Worm (Caenorhabditis elegans): ENCODE measurements around the gene Y39A1A.17.

DNA sequence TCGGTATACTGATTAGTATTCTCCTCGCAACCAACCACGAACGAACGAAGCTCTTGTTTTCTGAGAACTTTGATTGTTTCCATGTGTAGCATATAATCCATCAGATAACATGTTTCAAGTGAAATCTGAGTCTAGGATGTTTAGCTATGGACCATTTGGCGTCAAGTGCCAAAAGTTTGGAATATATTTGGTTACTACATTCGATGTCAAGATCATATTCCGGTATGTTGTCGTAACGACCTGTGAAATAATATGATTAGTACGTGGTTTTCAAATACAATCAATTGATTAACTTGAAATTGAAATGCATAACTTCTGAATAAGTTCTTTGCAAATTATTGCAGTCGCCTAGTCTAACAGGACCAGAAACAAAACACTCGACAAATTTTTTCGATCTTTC is at the start of gene Y39A1A.17:
- TF ChIP-seq ceh-18 (tag; optimal IDR thresholded peaks at IDR 0.05): no peak
- no peak for TF ChIP-seq tbx-2 (tag; optimal IDR thresholded peaks at IDR 0.05)
